Fruit fly (Drosophila melanogaster) whole organism, embryonic: ENCODE data around the gene Rnb.
A peak's percentile ranks its signal among the peaks of the same experiment; 100 is the strongest.

Source experiments
- Atf-2 ChIP-seq: fragments of 200-800 bp; sonication (Bioruptor generic); optimal IDR thresholded peaks from 2 replicates; lab custom pipeline; 2016; ENCODE audit warnings: missing biosample characterization, missing genetic modification characterization
- Atf6 ChIP-seq: fragments of 200-800 bp; sonication (Bioruptor generic); IDR thresholded peaks from 2 replicates; pipeline ENCODE4 v1.3.6; 2022; ENCODE audit warnings: missing biosample characterization, missing genetic modification characterization
- CG10274 ChIP-seq: fragments of 200-800 bp; sonication (Bioruptor generic); optimal IDR thresholded peaks from 3 replicates; lab custom pipeline; 2017; ENCODE audit warnings: missing biosample characterization, mild to moderate bottlenecking, missing genetic modification characterization
- CG11504 ChIP-seq: fragments of 200-800 bp; sonication (Bioruptor generic); optimal IDR thresholded peaks from 3 replicates; lab custom pipeline; 2019; ENCODE audit warnings: missing biosample characterization, mild to moderate bottlenecking, missing genetic modification characterization, moderate library complexity
- CG1233 ChIP-seq: fragments of 200-800 bp; sonication (Bioruptor generic); optimal IDR thresholded peaks from 4 replicates; lab custom pipeline; 2018; ENCODE audit warnings: missing biosample characterization, mild to moderate bottlenecking, missing genetic modification characterization
- CG14014 ChIP-seq: fragments of 200-800 bp; sonication (Bioruptor generic); IDR thresholded peaks from 2 replicates; pipeline ENCODE4 v1.3.6; 2022; ENCODE audit warnings: missing biosample characterization, missing genetic modification characterization
- CG15601 ChIP-seq: fragments of 200-800 bp; sonication (Bioruptor generic); optimal IDR thresholded peaks from 3 replicates; lab custom pipeline; 2019; ENCODE audit warnings: missing biosample characterization, mild to moderate bottlenecking, missing genetic modification characterization, moderate library complexity
- CG17912 ChIP-seq: fragments of 200-800 bp; sonication (Bioruptor generic); optimal IDR thresholded peaks from 2 replicates; lab custom pipeline; 2018; ENCODE audit warnings: missing biosample characterization, mild to moderate bottlenecking, missing genetic modification characterization
- CG1832 ChIP-seq: fragments of 200-800 bp; sonication (Bioruptor generic); optimal IDR thresholded peaks from 2 replicates; lab custom pipeline; 2017; ENCODE audit warnings: missing biosample characterization, mild to moderate bottlenecking, missing genetic modification characterization, inconsistent platforms
- CG43689 ChIP-seq: fragments of 200-800 bp; sonication (Bioruptor generic); IDR thresholded peaks from 2 replicates; pipeline ENCODE4 v1.3.6; 2022; ENCODE audit warnings: missing biosample characterization, missing genetic modification characterization
- CG4617 ChIP-seq: fragments of 200-800 bp; sonication (Bioruptor generic); optimal IDR thresholded peaks from 3 replicates; lab custom pipeline; 2016; ENCODE audit warnings: missing biosample characterization, missing genetic modification characterization, borderline replicate concordance
- CG8478 ChIP-seq: fragments of >200 bp; optimal IDR thresholded peaks from 2 replicates; lab custom pipeline; 2018
- Chrac-16 ChIP-seq: fragments of 200-800 bp; sonication (Bioruptor generic); optimal IDR thresholded peaks from 3 replicates; lab custom pipeline; 2016; ENCODE audit warnings: missing biosample characterization, missing genetic modification characterization
- D19A ChIP-seq: fragments of 200-800 bp; optimal IDR thresholded peaks from 3 replicates; lab custom pipeline; 2019; ENCODE audit warnings: missing biosample characterization, mild to moderate bottlenecking, missing genetic modification characterization, moderate library complexity
- Dek ChIP-seq: fragments of 200-800 bp; sonication (Bioruptor generic); optimal IDR thresholded peaks from 3 replicates; lab custom pipeline; 2019; ENCODE audit warnings: missing biosample characterization, mild to moderate bottlenecking, missing genetic modification characterization, moderate library complexity
- Dfd ChIP-seq, 2 experiments: fragments of >200 bp; optimal IDR thresholded peaks; 2 replicates each; lab custom pipeline; 2017; ENCODE audit warnings: missing biosample characterization in 2 of 2, missing genetic modification characterization in 2 of 2
- E2f2 ChIP-seq: fragments of 200-800 bp; sonication (Bioruptor generic); IDR thresholded peaks from 2 replicates; pipeline ENCODE4 v1.3.6; 2022; ENCODE audit warnings: missing biosample characterization, missing genetic modification characterization
- Eip74EF ChIP-seq, 2 experiments: fragments of 200-800 bp in 1 of 2; fragments of >200 bp in 1 of 2; sonication (Bioruptor generic) in 1 of 2; optimal IDR thresholded peaks; 2 replicates each; lab custom pipeline; 2017 to 2019; ENCODE audit warnings: missing biosample characterization in 2 of 2, missing genetic modification characterization in 2 of 2, mild to moderate bottlenecking in 1 of 2, moderate library complexity in 1 of 2
- Ets97D ChIP-seq: fragments of 200-800 bp; sonication (Bioruptor generic); optimal IDR thresholded peaks from 3 replicates; lab custom pipeline; 2016; ENCODE audit warnings: missing biosample characterization, missing genetic modification characterization
- HLH4C ChIP-seq: fragments of 200-800 bp; sonication (Bioruptor generic); IDR thresholded peaks from 3 replicates; pipeline ENCODE4 v1.3.6; 2022; ENCODE audit warnings: missing biosample characterization, missing genetic modification characterization; ENCODE audit not compliant: partially characterized antibody
- HLHmδ ChIP-seq: fragments of 200-800 bp; sonication (Bioruptor generic); optimal IDR thresholded peaks from 2 replicates; lab custom pipeline; 2018; ENCODE audit warnings: missing biosample characterization, mild to moderate bottlenecking, missing genetic modification characterization, moderate library complexity
- Hand ChIP-seq: fragments of 200-800 bp; sonication (Bioruptor generic); optimal IDR thresholded peaks from 2 replicates; lab custom pipeline; 2017; ENCODE audit warnings: mild to moderate bottlenecking, missing biosample characterization, missing genetic modification reagents, missing genetic modification characterization
- Hey ChIP-seq: fragments of 200-800 bp; sonication (Bioruptor generic); optimal IDR thresholded peaks from 3 replicates; lab custom pipeline; 2018; ENCODE audit warnings: missing biosample characterization, mild to moderate bottlenecking, missing genetic modification characterization
- Hmx ChIP-seq: fragments of 200-800 bp; sonication (Bioruptor generic); optimal IDR thresholded peaks from 2 replicates; lab custom pipeline; 2016; ENCODE audit warnings: missing biosample characterization, missing genetic modification characterization
- Hr3 ChIP-seq: fragments of 200-800 bp; sonication (Bioruptor generic); optimal IDR thresholded peaks from 3 replicates; lab custom pipeline; 2016; ENCODE audit warnings: missing biosample characterization, missing genetic modification characterization
- Hr78 ChIP-seq, 2 experiments: fragments of 200-800 bp in 1 of 2; fragments of >200 bp in 1 of 2; sonication (Bioruptor generic) in 1 of 2; optimal IDR thresholded peaks; 2 replicates each; lab custom pipeline; 2017 to 2019; ENCODE audit warnings: missing biosample characterization in 2 of 2, missing genetic modification characterization in 2 of 2, mild to moderate bottlenecking in 1 of 2, moderate library complexity in 1 of 2
- Med ChIP-seq: fragments of 200-800 bp; sonication (Bioruptor generic); peaks from one replicate; lab custom pipeline; 2016; ENCODE audit warnings: missing biosample characterization, missing genetic modification characterization, mild to moderate bottlenecking, inconsistent platforms, moderate library complexity
- Optix ChIP-seq: fragments of 200-800 bp; sonication (Bioruptor generic); IDR thresholded peaks from 3 replicates; pipeline ENCODE4 v1.3.6; 2022; ENCODE audit warnings: missing biosample characterization, missing genetic modification characterization
- Rfx ChIP-seq: fragments of 200-800 bp; sonication (Bioruptor generic); IDR thresholded peaks from 2 replicates; pipeline ENCODE4 v1.3.6; 2022; ENCODE audit warnings: missing biosample characterization, missing genetic modification characterization
- TFAM ChIP-seq: fragments of 200-800 bp; sonication (Bioruptor generic); optimal IDR thresholded peaks from 2 replicates; lab custom pipeline; 2017; ENCODE audit warnings: missing biosample characterization, missing genetic modification characterization, inconsistent platforms
- Taf1 ChIP-seq: fragments of 200-800 bp; sonication (Bioruptor generic); IDR thresholded peaks from 2 replicates; pipeline ENCODE4 v1.3.6; 2022; ENCODE audit warnings: missing biosample characterization, missing genetic modification characterization
- abd-A ChIP-seq: fragments of 200-800 bp; sonication (Bioruptor generic); optimal IDR thresholded peaks from 3 replicates; lab custom pipeline; 2019; ENCODE audit warnings: missing biosample characterization, mild to moderate bottlenecking, missing genetic modification characterization, moderate library complexity
- cad ChIP-seq: fragments of >200 bp; optimal IDR thresholded peaks from 2 replicates; lab custom pipeline; 2017; ENCODE audit warnings: missing biosample characterization, missing genetic modification characterization
- ci ChIP-seq: fragments of 200-800 bp; sonication (Bioruptor generic); IDR thresholded peaks from 3 replicates; pipeline ENCODE4 v1.3.6; 2022; ENCODE audit warnings: missing biosample characterization, missing genetic modification characterization
- gfzf ChIP-seq: fragments of 200-800 bp; sonication (Bioruptor generic); optimal IDR thresholded peaks from 2 replicates; lab custom pipeline; 2016; ENCODE audit warnings: missing biosample characterization, mild to moderate bottlenecking, missing genetic modification characterization, moderate library complexity
- her ChIP-seq: fragments of 200-800 bp; sonication (Bioruptor generic); optimal IDR thresholded peaks from 2 replicates; lab custom pipeline; 2016; ENCODE audit warnings: missing biosample characterization, missing genetic modification characterization
- hth ChIP-seq: fragments of >200 bp; optimal IDR thresholded peaks from 2 replicates; lab custom pipeline; 2017; ENCODE audit warnings: inconsistent platforms
- ind ChIP-seq: fragments of 200-800 bp; sonication (Bioruptor generic); optimal IDR thresholded peaks from 3 replicates; lab custom pipeline; 2016; ENCODE audit warnings: missing biosample characterization, missing genetic modification characterization
- jing ChIP-seq: fragments of 200-800 bp; sonication (Bioruptor generic); optimal IDR thresholded peaks from 2 replicates; lab custom pipeline; 2018; ENCODE audit warnings: missing biosample characterization, mild to moderate bottlenecking, missing genetic modification characterization
- knrl ChIP-seq: fragments of 200-800 bp; sonication (Bioruptor generic); IDR thresholded peaks from 3 replicates; pipeline ENCODE4 v1.3.6; 2022; ENCODE audit warnings: missing biosample characterization, missing genetic modification characterization; ENCODE audit not compliant: partially characterized antibody
- pho ChIP-seq: fragments of 200-800 bp; sonication (Bioruptor generic); optimal IDR thresholded peaks from 2 replicates; lab custom pipeline; 2016; ENCODE audit warnings: missing biosample characterization, missing genetic modification characterization
- pros ChIP-seq: fragments of 200-800 bp; sonication (Bioruptor generic); optimal IDR thresholded peaks from 3 replicates; lab custom pipeline; 2019; ENCODE audit warnings: missing biosample characterization, mild to moderate bottlenecking, missing genetic modification characterization, moderate library complexity
- sima ChIP-seq: fragments of 200-800 bp; sonication (Bioruptor generic); optimal IDR thresholded peaks from 2 replicates; lab custom pipeline; 2016; ENCODE audit warnings: missing biosample characterization, missing genetic modification characterization
- tll ChIP-seq, 2 experiments: fragments of 200-800 bp in 1 of 2; fragments of >200 bp in 1 of 2; sonication (Bioruptor generic) in 1 of 2; optimal IDR thresholded peaks; 2 replicates each; lab custom pipeline; 2017 to 2019; ENCODE audit warnings: missing biosample characterization in 2 of 2, missing genetic modification characterization in 2 of 2, mild to moderate bottlenecking in 1 of 2, moderate library complexity in 1 of 2
- trem ChIP-seq: fragments of 200-800 bp; optimal IDR thresholded peaks from 3 replicates; lab custom pipeline; 2019; ENCODE audit warnings: missing biosample characterization, mild to moderate bottlenecking, missing genetic modification characterization, moderate library complexity
- yki ChIP-seq: fragments of >200 bp; optimal IDR thresholded peaks from 3 replicates; lab custom pipeline; 2018
- zen ChIP-seq: fragments of 200-800 bp; sonication (Bioruptor generic); optimal IDR thresholded peaks from 3 replicates; lab custom pipeline; 2018; ENCODE audit warnings: missing biosample characterization, mild to moderate bottlenecking, missing genetic modification characterization, moderate library complexity
- zfh2 ChIP-seq: fragments of 200-800 bp; sonication (Bioruptor generic); optimal IDR thresholded peaks from 2 replicates; lab custom pipeline; 2016; ENCODE audit warnings: missing biosample characterization, missing genetic modification characterization

Rnb gene

dm6 chr3R:29767236-29767635 lies 31.9 kb downstream of the Rnb start:
- 0 out of 3 replicates have a peak, but pooled peaks have one; percentile 7 for TF ChIP-seq HLH4C (GFP tag; lab: Robert Waterston, UW)
- peak in 1 of 2 experiments; percentile 77 for TF ChIP-seq Dfd (GFP tag; optimal IDR thresholded peaks at IDR 0.05; lab: Kevin White, UChicago)
- no peak for TF ChIP-seq hth (lab: Kevin White, UChicago)
- TF ChIP-seq CG8478 (lab: Kevin White, UChicago) = peak; percentile 73
- TF ChIP-seq pros = no peak

- TF ChIP-seq knrl (GFP tag; lab: Robert Waterston, UW) = no peak
- TF ChIP-seq gfzf (GFP tag; lab: Kevin White, UChicago) = no peak
- TF ChIP-seq Dek (tag; lab: Kevin White, UChicago) = no peak
- TF ChIP-seq Hr3 (GFP tag; lab: Kevin White, UChicago) = no peak
- peak; percentile 38 for TF ChIP-seq Med (GFP tag; lab: Kevin White, UChicago)
- TF ChIP-seq CG43689 (GFP tag; lab: Robert Waterston, UW) = no peak
- TF ChIP-seq Hr78 (GFP tag; optimal IDR thresholded peaks at IDR 0.05; lab: Kevin White, UChicago) = no peak
- no peak for TF ChIP-seq Eip74EF (GFP tag; optimal IDR thresholded peaks at IDR 0.05; lab: Kevin White, UChicago)
- no peak for TF ChIP-seq jing (GFP tag; lab: Kevin White, UChicago)
- no peak for TF ChIP-seq HLHmδ
- no peak for TF ChIP-seq CG10274 (GFP tag; lab: Kevin White, UChicago)
- no peak for TF ChIP-seq TFAM (GFP tag; lab: Kevin White, UChicago)
- no peak for TF ChIP-seq CG11504 (tag; lab: Kevin White, UChicago)
- TF ChIP-seq cad (GFP tag; lab: Kevin White, UChicago) = peak; percentile 18
- TF ChIP-seq zfh2 (GFP tag; lab: Kevin White, UChicago) = no peak
- TF ChIP-seq zen (tag; lab: Kevin White, UChicago) = peak; percentile 25
- no peak for TF ChIP-seq Hmx (GFP tag; lab: Kevin White, UChicago)
- TF ChIP-seq Rfx (GFP tag; lab: Robert Waterston, UW) = no peak; the same call in 1 of the 2 replicates
- no peak for TF ChIP-seq Optix
- no peak for TF ChIP-seq tll (GFP tag; optimal IDR thresholded peaks at IDR 0.05; lab: Kevin White, UChicago)
- TF ChIP-seq sima (GFP tag; lab: Kevin White, UChicago) = no peak
- no peak for TF ChIP-seq yki (lab: Kevin White, UChicago)
- no peak for TF ChIP-seq E2f2
- TF ChIP-seq abd-A (tag; lab: Kevin White, UChicago) = no peak
- no peak for TF ChIP-seq CG1832 (GFP tag; lab: Kevin White, UChicago)
- TF ChIP-seq D19A (tag; lab: Kevin White, UChicago) = peak; percentile 29
- no peak for TF ChIP-seq Hand
- no peak for TF ChIP-seq ci
- TF ChIP-seq CG4617 (GFP tag; lab: Kevin White, UChicago) = no peak
- TF ChIP-seq CG14014 = no peak
- no peak for TF ChIP-seq CG17912 (GFP tag; lab: Kevin White, UChicago)
- no peak for TF ChIP-seq Ets97D (GFP tag; lab: Kevin White, UChicago)
- TF ChIP-seq Taf1 (GFP tag; lab: Robert Waterston, UW) = no peak
- no peak for TF ChIP-seq CG1233 (GFP tag; lab: Kevin White, UChicago)
- no peak for TF ChIP-seq trem (tag; lab: Kevin White, UChicago)
- no peak for TF ChIP-seq hth (lab: Kevin White, UChicago)
- TF ChIP-seq Atf6 (GFP tag; lab: Robert Waterston, UW) = no peak
- no peak for TF ChIP-seq ind (GFP tag; lab: Kevin White, UChicago)
- TF ChIP-seq pho (GFP tag; lab: Kevin White, UChicago) = no peak
- TF ChIP-seq CG15601 (tag; lab: Kevin White, UChicago) = no peak
- TF ChIP-seq Atf-2 (GFP tag; lab: Kevin White, UChicago) = no peak
- TF ChIP-seq Chrac-16 (GFP tag; lab: Kevin White, UChicago) = no peak
- TF ChIP-seq Hey (tag; lab: Kevin White, UChicago) = no peak
- no peak for TF ChIP-seq her (GFP tag; lab: Kevin White, UChicago)
Measured at dm6 chr3R:29765267-29766095, 33.7 kb downstream of the Rnb start, which contains the start of gene kay. Gene kay (plus strand): TSS chr3R:29765995.
